Fruit fly (Drosophila melanogaster) whole organism, embryonic: ENCODE results near the gene scramb2.
A peak's percentile ranks its signal among the peaks of the same experiment; 100 is the strongest.

Source experiments
- Adf1 ChIP-seq: fragments of 200-800 bp; sonication (Bioruptor generic); IDR thresholded peaks from 2 replicates; pipeline ENCODE4 v1.3.6; 2022; ENCODE audit warnings: missing biosample characterization, missing genetic modification characterization
- B-H2 ChIP-seq: fragments of 200-800 bp; sonication (Bioruptor generic); optimal IDR thresholded peaks from 2 replicates; lab custom pipeline; 2018; ENCODE audit warnings: missing biosample characterization, mild to moderate bottlenecking, missing genetic modification characterization
- Blimp-1 ChIP-seq: fragments of 200-800 bp; sonication (Bioruptor generic); optimal IDR thresholded peaks from 3 replicates; lab custom pipeline; 2018; ENCODE audit warnings: missing biosample characterization, missing genetic modification characterization, mild to moderate bottlenecking, moderate library complexity, missing genetic modification reagents
- CG11723 ChIP-seq: fragments of 200-800 bp; sonication (Bioruptor generic); optimal IDR thresholded peaks from 2 replicates; lab custom pipeline; 2017; ENCODE audit warnings: missing biosample characterization, mild to moderate bottlenecking, missing genetic modification characterization
- CG13296 ChIP-seq: fragments of 200-800 bp; sonication (Bioruptor generic); optimal IDR thresholded peaks from 3 replicates; lab custom pipeline; 2018; ENCODE audit warnings: missing biosample characterization, mild to moderate bottlenecking, missing genetic modification characterization
- CG17186 ChIP-seq: fragments of 200-800 bp; sonication (Bioruptor generic); optimal IDR thresholded peaks from 3 replicates; lab custom pipeline; 2017; ENCODE audit warnings: missing biosample characterization, missing genetic modification reagents, missing genetic modification characterization
- CG17328 ChIP-seq: fragments of 200-800 bp; sonication (Bioruptor generic); IDR thresholded peaks from 2 replicates; pipeline ENCODE4 v1.3.6; 2022; ENCODE audit warnings: missing biosample characterization, missing genetic modification characterization
- CG17912 ChIP-seq: fragments of 200-800 bp; sonication (Bioruptor generic); optimal IDR thresholded peaks from 2 replicates; lab custom pipeline; 2018; ENCODE audit warnings: missing biosample characterization, mild to moderate bottlenecking, missing genetic modification characterization
- CG2116 ChIP-seq: fragments of 200-800 bp; sonication (Bioruptor generic); optimal IDR thresholded peaks from 3 replicates; lab custom pipeline; 2018; ENCODE audit warnings: missing biosample characterization, mild to moderate bottlenecking, missing genetic modification characterization
- CG2712 ChIP-seq: fragments of 200-800 bp; optimal IDR thresholded peaks from 3 replicates; lab custom pipeline; 2019; ENCODE audit warnings: missing biosample characterization, mild to moderate bottlenecking, missing genetic modification characterization, moderate library complexity
- CG30403 ChIP-seq: fragments of 200-800 bp; sonication (Bioruptor generic); optimal IDR thresholded peaks from 3 replicates; lab custom pipeline; 2016; ENCODE audit warnings: missing biosample characterization, missing genetic modification characterization
- CG31388 ChIP-seq: fragments of 200-800 bp; sonication (Bioruptor generic); optimal IDR thresholded peaks from 2 replicates; lab custom pipeline; 2016; ENCODE audit warnings: missing biosample characterization, missing genetic modification characterization
- CG33213 ChIP-seq: fragments of 200-800 bp; sonication (Bioruptor generic); optimal IDR thresholded peaks from 3 replicates; lab custom pipeline; 2016; ENCODE audit warnings: missing biosample characterization, missing genetic modification characterization
- CG6854 ChIP-seq: fragments of 200-800 bp; sonication (Bioruptor generic); optimal IDR thresholded peaks from 3 replicates; lab custom pipeline; 2017; ENCODE audit warnings: missing biosample characterization, mild to moderate bottlenecking, missing genetic modification characterization
- CG7357 ChIP-seq: fragments of 200-800 bp; sonication (Bioruptor generic); IDR thresholded peaks from 3 replicates; pipeline ENCODE4 v1.3.6; 2022; ENCODE audit warnings: missing biosample characterization, missing genetic modification characterization
- CG7745 ChIP-seq: fragments of 200-800 bp; sonication (Bioruptor generic); optimal IDR thresholded peaks from 2 replicates; lab custom pipeline; 2018; ENCODE audit warnings: missing biosample characterization, mild to moderate bottlenecking, missing genetic modification characterization, moderate library complexity
- CG7928 ChIP-seq: fragments of 200-800 bp; sonication (Bioruptor generic); optimal IDR thresholded peaks from 2 replicates; lab custom pipeline; 2017; ENCODE audit warnings: missing biosample characterization, mild to moderate bottlenecking, missing genetic modification characterization
- CG7987 ChIP-seq: fragments of 200-800 bp; sonication (Bioruptor generic); optimal IDR thresholded peaks from 2 replicates; lab custom pipeline; 2018; ENCODE audit warnings: missing biosample characterization, mild to moderate bottlenecking, missing genetic modification characterization, moderate library complexity
- CG8089 ChIP-seq: fragments of 200-800 bp; sonication (Bioruptor generic); optimal IDR thresholded peaks from 3 replicates; lab custom pipeline; 2016; ENCODE audit warnings: missing biosample characterization, missing genetic modification characterization
- CG8924 ChIP-seq: fragments of 200-800 bp; optimal IDR thresholded peaks from 3 replicates; lab custom pipeline; 2019; ENCODE audit warnings: missing biosample characterization, mild to moderate bottlenecking, missing genetic modification characterization, moderate library complexity
- CG9215 ChIP-seq: fragments of 200-800 bp; sonication (Bioruptor generic); IDR thresholded peaks from 2 replicates; pipeline ENCODE4 v1.3.6; 2022; ENCODE audit warnings: missing biosample characterization, missing genetic modification characterization
- CkIIα-i1 ChIP-seq: fragments of 200-800 bp; sonication (Bioruptor generic); IDR thresholded peaks from 2 replicates; pipeline ENCODE4 v1.3.6; 2022; ENCODE audit warnings: missing biosample characterization, missing genetic modification characterization
- D ChIP-seq, 2 experiments: fragments of 200-800 bp in 1 of 2; fragments of >200 bp in 1 of 2; sonication (Bioruptor generic) in 1 of 2; optimal IDR thresholded peaks; 2 replicates in 1 of 2; 3 replicates in 1 of 2; lab custom pipeline; 2017; ENCODE audit warnings: mild to moderate bottlenecking in 1 of 2, missing biosample characterization in 1 of 2, missing genetic modification characterization in 1 of 2, missing genetic modification reagents in 1 of 2
- Ets97D ChIP-seq: fragments of 200-800 bp; sonication (Bioruptor generic); optimal IDR thresholded peaks from 3 replicates; lab custom pipeline; 2016; ENCODE audit warnings: missing biosample characterization, missing genetic modification characterization
- Hmr ChIP-seq: fragments of 200-800 bp; sonication (Bioruptor generic); optimal IDR thresholded peaks from 3 replicates; lab custom pipeline; 2017; ENCODE audit warnings: mild to moderate bottlenecking, missing biosample characterization, missing genetic modification reagents, missing genetic modification characterization
- Hr51 ChIP-seq, 2 experiments: fragments of 200-800 bp; sonication (Bioruptor generic); optimal IDR thresholded peaks; 2 replicates in 1 of 2; 3 replicates in 1 of 2; lab custom pipeline; 2016 to 2018; ENCODE audit warnings: missing biosample characterization in 2 of 2, missing genetic modification characterization in 2 of 2, mild to moderate bottlenecking in 1 of 2, moderate library complexity in 1 of 2
- Lhr ChIP-seq: fragments of 200-800 bp; sonication (Bioruptor generic); optimal IDR thresholded peaks from 3 replicates; lab custom pipeline; 2017; ENCODE audit warnings: mild to moderate bottlenecking, missing biosample characterization, missing genetic modification reagents, missing genetic modification characterization
- Med ChIP-seq: fragments of 200-800 bp; sonication (Bioruptor generic); peaks from one replicate; lab custom pipeline; 2016; ENCODE audit warnings: missing biosample characterization, missing genetic modification characterization, mild to moderate bottlenecking, inconsistent platforms, moderate library complexity
- Mes4 ChIP-seq: fragments of 200-800 bp; sonication (Bioruptor generic); optimal IDR thresholded peaks from 2 replicates; lab custom pipeline; 2016; ENCODE audit warnings: missing biosample characterization, missing genetic modification characterization
- NK7.1 ChIP-seq: fragments of 200-800 bp; sonication (Bioruptor generic); optimal IDR thresholded peaks from 3 replicates; lab custom pipeline; 2016; ENCODE audit warnings: missing biosample characterization, missing genetic modification characterization
- Sox100B ChIP-seq: fragments of 200-800 bp; sonication (Bioruptor generic); optimal IDR thresholded peaks from 3 replicates; lab custom pipeline; 2018; ENCODE audit warnings: missing biosample characterization, mild to moderate bottlenecking, missing genetic modification characterization
- Ssrp ChIP-seq: fragments of 200-800 bp; sonication (Bioruptor generic); optimal IDR thresholded peaks from 2 replicates; lab custom pipeline; 2018; ENCODE audit warnings: missing biosample characterization, mild to moderate bottlenecking, missing genetic modification characterization, moderate library complexity
- TFAM ChIP-seq: fragments of 200-800 bp; sonication (Bioruptor generic); optimal IDR thresholded peaks from 2 replicates; lab custom pipeline; 2017; ENCODE audit warnings: missing biosample characterization, missing genetic modification characterization, inconsistent platforms
- Usf ChIP-seq: fragments of 200-800 bp; sonication (Bioruptor generic); optimal IDR thresholded peaks from 2 replicates; lab custom pipeline; 2017; ENCODE audit warnings: missing genotype, missing biosample characterization, missing genetic modification characterization
- ac ChIP-seq: fragments of 200-800 bp; sonication (Bioruptor generic); optimal IDR thresholded peaks from 3 replicates; lab custom pipeline; 2017; ENCODE audit warnings: missing biosample characterization, mild to moderate bottlenecking, missing genetic modification characterization
- al ChIP-seq: fragments of 200-800 bp; sonication (Bioruptor generic); IDR thresholded peaks from 2 replicates; pipeline ENCODE4 v1.3.6; 2022; ENCODE audit warnings: missing biosample characterization, missing genetic modification characterization
- ap ChIP-seq: fragments of 200-800 bp; sonication (Bioruptor generic); IDR thresholded peaks from 2 replicates; pipeline ENCODE4 v1.3.6; 2022; ENCODE audit warnings: missing biosample characterization, missing genetic modification characterization
- ato ChIP-seq: fragments of 200-800 bp; sonication (Bioruptor generic); IDR thresholded peaks from 2 replicates; pipeline ENCODE4 v1.3.6; 2022; ENCODE audit warnings: missing biosample characterization, missing genetic modification characterization; ENCODE audit not compliant: partially characterized antibody
- ems ChIP-seq: fragments of 200-800 bp; sonication (Bioruptor generic); optimal IDR thresholded peaks from 3 replicates; lab custom pipeline; 2016; ENCODE audit warnings: missing biosample characterization, missing genetic modification characterization
- fd102C ChIP-seq: fragments of 200-800 bp; sonication (Bioruptor generic); optimal IDR thresholded peaks from 2 replicates; lab custom pipeline; 2018; ENCODE audit warnings: missing biosample characterization, mild to moderate bottlenecking, missing genetic modification characterization, moderate library complexity
- fd3F ChIP-seq: fragments of 200-800 bp; sonication (Bioruptor generic); optimal IDR thresholded peaks from 2 replicates; lab custom pipeline; 2018; ENCODE audit warnings: missing biosample characterization, mild to moderate bottlenecking, missing genetic modification characterization, moderate library complexity
- fru ChIP-seq: fragments of >200 bp; optimal IDR thresholded peaks from 2 replicates; lab custom pipeline; 2017
- gem ChIP-seq: fragments of 200-800 bp; sonication (Bioruptor generic); optimal IDR thresholded peaks from 2 replicates; lab custom pipeline; 2019; ENCODE audit warnings: missing biosample characterization, mild to moderate bottlenecking, missing genetic modification characterization, moderate library complexity
- insv ChIP-seq, 2 experiments: fragments of 200-800 bp; sonication (Bioruptor generic); optimal IDR thresholded peaks; 3 replicates each; lab custom pipeline; 2016 to 2018; ENCODE audit warnings: missing biosample characterization in 2 of 2, missing genetic modification characterization in 2 of 2
- lilli ChIP-seq: fragments of 200-800 bp; sonication (Bioruptor generic); optimal IDR thresholded peaks from 3 replicates; lab custom pipeline; 2016; ENCODE audit warnings: missing biosample characterization, missing genetic modification characterization
- luna ChIP-seq: fragments of 200-800 bp; sonication (Bioruptor generic); optimal IDR thresholded peaks from 2 replicates; lab custom pipeline; 2016; ENCODE audit warnings: missing biosample characterization, missing genetic modification characterization
- org-1 ChIP-seq: fragments of 200-800 bp; sonication (Bioruptor generic); optimal IDR thresholded peaks from 2 replicates; lab custom pipeline; 2017; ENCODE audit warnings: missing biosample characterization, missing genetic modification characterization
- shn ChIP-seq: fragments of 200-800 bp; sonication (Bioruptor generic); optimal IDR thresholded peaks from 3 replicates; lab custom pipeline; 2016; ENCODE audit warnings: missing biosample characterization, missing genetic modification characterization

Gene scramb2

DNA sequence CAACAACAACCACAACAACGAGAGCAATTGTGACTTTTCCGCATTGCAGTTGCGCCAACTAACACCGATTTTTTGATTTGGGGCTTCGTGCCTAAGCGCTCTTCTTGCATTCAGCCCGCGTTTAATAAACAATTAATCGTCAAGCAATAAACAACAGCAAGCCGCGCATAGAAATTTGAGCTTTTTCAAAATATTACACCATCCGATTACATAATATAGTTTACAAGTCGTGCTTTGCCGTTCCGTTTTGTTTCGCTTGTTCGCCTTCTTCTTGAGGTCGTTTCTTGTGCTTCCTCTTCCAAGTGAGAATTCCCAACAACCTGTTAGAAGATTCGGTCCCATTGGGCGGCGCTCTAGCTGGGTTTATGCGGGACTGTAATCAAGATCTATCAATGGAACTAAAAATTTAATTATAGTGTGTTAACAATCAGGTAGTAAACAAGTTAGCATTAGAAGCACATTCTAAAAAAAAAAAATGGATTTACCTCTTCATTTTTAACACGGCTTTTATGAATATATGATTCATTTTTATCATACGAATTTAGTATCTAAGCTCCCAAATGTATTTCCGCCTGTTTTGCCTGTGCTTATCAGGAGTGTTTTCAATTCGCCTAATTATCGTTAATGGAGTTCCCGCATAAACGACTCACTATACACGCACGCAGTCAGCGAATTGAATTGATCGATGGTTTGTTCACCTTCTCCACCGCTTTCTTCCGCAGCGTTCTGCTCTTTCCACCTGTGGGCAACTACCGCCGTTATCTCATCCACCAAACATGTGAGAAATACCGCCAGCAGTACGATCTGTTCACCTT, 10.6 kb downstream of the scramb2 start (continued):
- TF ChIP-seq B-H2 (GFP tag; lab: Kevin White, UChicago) (peak; percentile 78), CG17328 (GFP tag; lab: Robert Waterston, UW) (peak; percentile 82), Hr51 (GFP tag; optimal IDR thresholded peaks at IDR 0.05; lab: Kevin White, UChicago) (peak; percentile 71 to 89), ato (GFP tag; lab: Robert Waterston, UW) (no peak), Mes4 (GFP tag; lab: Kevin White, UChicago) (peak; percentile 64), Usf (GFP tag; lab: Kevin White, UChicago) (peak; percentile 67), CG9215 (peak; percentile 43; the same call in 1 of the 2 replicates), Adf1 (peak; percentile 64; the same call in 1 of the 2 replicates), CG33213 (GFP tag; lab: Kevin White, UChicago) (peak; percentile 70), al (peak; percentile 35; the same call in 1 of the 2 replicates), Lhr (peak; percentile 64), insv (GFP tag; optimal IDR thresholded peaks at IDR 0.05; lab: Kevin White, UChicago) (peak in 1 of 2 experiments; percentile 60), shn (GFP tag; lab: Kevin White, UChicago) (peak; percentile 55), CG7357 (GFP tag; lab: Robert Waterston, UW) (0 out of 3 replicates have a peak, but pooled peaks have one; percentile 15), ac (GFP tag; lab: Kevin White, UChicago) (peak; percentile 48), TFAM (GFP tag; lab: Kevin White, UChicago) (peak; percentile 26), CG17912 (GFP tag; lab: Kevin White, UChicago) (no peak), Hmr (GFP tag; lab: Kevin White, UChicago) (peak; percentile 89), org-1 (GFP tag; lab: Kevin White, UChicago) (peak; percentile 82), CG8924 (tag; lab: Kevin White, UChicago) (peak; percentile 92), CG13296 (peak; percentile 94), luna (GFP tag; lab: Kevin White, UChicago) (no peak), fd3F (peak; percentile 79), CG31388 (GFP tag; lab: Kevin White, UChicago) (peak; percentile 51), ems (GFP tag; lab: Kevin White, UChicago) (peak; percentile 76), Sox100B (GFP tag; lab: Kevin White, UChicago) (peak; percentile 88), fru (no peak), Ssrp (tag; lab: Kevin White, UChicago) (peak; percentile 84), CkIIα-i1 (GFP tag; lab: Robert Waterston, UW) (no peak), ap (GFP tag; lab: Robert Waterston, UW) (peak; percentile 76), NK7.1 (GFP tag; lab: Kevin White, UChicago) (peak; percentile 59), CG30403 (GFP tag; lab: Kevin White, UChicago) (peak; percentile 86), gem (peak; percentile 92), Ets97D (GFP tag; lab: Kevin White, UChicago) (peak; percentile 33), Blimp-1 (GFP tag; lab: Kevin White, UChicago) (peak; percentile 88), CG7928 (GFP tag; lab: Kevin White, UChicago) (peak; percentile 46), fd102C (GFP tag; lab: Kevin White, UChicago) (peak; percentile 56), CG2116 (GFP tag; lab: Kevin White, UChicago) (peak; percentile 58), lilli (peak; percentile 84), CG8089 (GFP tag; lab: Kevin White, UChicago) (peak; percentile 11), CG7987 (GFP tag; lab: Kevin White, UChicago) (peak; percentile 46), Med (GFP tag; lab: Kevin White, UChicago) (peak; percentile 96), CG6854 (GFP tag; lab: Kevin White, UChicago) (peak; percentile 87), CG7745 (tag; lab: Kevin White, UChicago) (no peak), CG11723 (GFP tag; lab: Kevin White, UChicago) (peak; percentile 77), CG2712 (tag; lab: Kevin White, UChicago) (peak; percentile 88), D (optimal IDR thresholded peaks at IDR 0.05; lab: Kevin White, UChicago) (no peak), D (GFP tag; optimal IDR thresholded peaks at IDR 0.05; lab: Kevin White, UChicago) (peak; percentile 81), CG17186 (peak; percentile 57)
